Fruit fly (Drosophila melanogaster): ENCODE results near the gene CG8136.
A peak's percentile ranks its signal among the peaks of the same experiment; 100 is the strongest.

The CG8136 gene

dm6 chr3R:8721071-8721470 is at the start of gene CG8136:
CG8136 (plus strand) TSS chr3R:8721371.
- TF ChIP-seq lz (GFP tag; optimal IDR thresholded peaks at IDR 0.05) (no peak), CG11762 (GFP tag; optimal IDR thresholded peaks at IDR 0.05; ENCODE audit: insufficient read depth) (no peak), Hr39 (GFP tag; optimal IDR thresholded peaks at IDR 0.05) (no peak), Sox102F (GFP tag; optimal IDR thresholded peaks at IDR 0.05) (no peak), eg (GFP tag; IDR thresholded peaks at IDR 0.05) (no peak), Met (GFP tag; optimal IDR thresholded peaks at IDR 0.05) (no peak), fd85E (GFP tag; optimal IDR thresholded peaks at IDR 0.05) (no peak), ss (GFP tag; optimal IDR thresholded peaks at IDR 0.05) (no peak), CG6808 (GFP tag; optimal IDR thresholded peaks at IDR 0.05) (no peak), Sox15 (GFP tag; optimal IDR thresholded peaks at IDR 0.05) (no peak), fkh (GFP tag; optimal IDR thresholded peaks at IDR 0.05) (no peak), CG32006 (GFP tag; optimal IDR thresholded peaks at IDR 0.05) (no peak), CG15336 (GFP tag; IDR thresholded peaks at IDR 0.05) (no peak), fd59A (GFP tag; optimal IDR thresholded peaks at IDR 0.05) (no peak), Eip75B (GFP tag; optimal IDR thresholded peaks at IDR 0.05) (no peak), CG11294 (GFP tag; IDR thresholded peaks at IDR 0.05) (no peak), Smox (GFP tag; optimal IDR thresholded peaks at IDR 0.05) (no peak), CG6792 (GFP tag; optimal IDR thresholded peaks at IDR 0.05) (no peak), Hr4 (GFP tag; optimal IDR thresholded peaks at IDR 0.05) (no peak)

dm6 chr3R:8673803-8674234 is 47.4 kb upstream of the CG8136 start, which contains the start of gene mRpL19:
mRpL19 (plus strand) TSS chr3R:8674109.
- TF ChIP-seq lz (GFP tag; optimal IDR thresholded peaks at IDR 0.05) = no peak
- TF ChIP-seq Sox102F (GFP tag; optimal IDR thresholded peaks at IDR 0.05) = peak; percentile 1
- TF ChIP-seq Lpt (GFP tag; optimal IDR thresholded peaks at IDR 0.05) = no peak
- no peak for TF ChIP-seq CG11902 (GFP tag; optimal IDR thresholded peaks at IDR 0.05)
- TF ChIP-seq OdsH (GFP tag; optimal IDR thresholded peaks at IDR 0.05) = peak; percentile 13
- peak; percentile 31 for TF ChIP-seq esn (GFP tag; optimal IDR thresholded peaks at IDR 0.05)
- TF ChIP-seq Hr4 (GFP tag; optimal IDR thresholded peaks at IDR 0.05) = peak; percentile 9
- TF ChIP-seq Ets21C (GFP tag; optimal IDR thresholded peaks at IDR 0.05) = no peak
- TF ChIP-seq fkh (GFP tag; optimal IDR thresholded peaks at IDR 0.05) = no peak
- TF ChIP-seq Smox (GFP tag; optimal IDR thresholded peaks at IDR 0.05) = peak; percentile 30
- TF ChIP-seq CG7368 (GFP tag; optimal IDR thresholded peaks at IDR 0.05) = no peak
- TF ChIP-seq CG3032 (tag; optimal IDR thresholded peaks at IDR 0.05) = peak; percentile 46
- TF ChIP-seq CG6808 (GFP tag; optimal IDR thresholded peaks at IDR 0.05) = no peak
- no peak for TF ChIP-seq CG10669 (GFP tag; optimal IDR thresholded peaks at IDR 0.05)
- no peak for TF ChIP-seq svp (GFP tag)
- TF ChIP-seq vri (GFP tag; optimal IDR thresholded peaks at IDR 0.05) = no peak
- no peak for TF ChIP-seq CG6276 (GFP tag; optimal IDR thresholded peaks at IDR 0.05)
- peak; percentile 1 for TF ChIP-seq Eip75B (GFP tag; optimal IDR thresholded peaks at IDR 0.05)
- TF ChIP-seq CG15336 (GFP tag; IDR thresholded peaks at IDR 0.05) = peak; percentile 10; the same call in 1 of the 2 replicates
- no peak for TF ChIP-seq CG8119 (GFP tag; IDR thresholded peaks at IDR 0.05)
- TF ChIP-seq Hr39 (GFP tag; optimal IDR thresholded peaks at IDR 0.05) = no peak
- no peak for TF ChIP-seq Sox15 (GFP tag; optimal IDR thresholded peaks at IDR 0.05)
- TF ChIP-seq CG31627 (GFP tag; optimal IDR thresholded peaks at IDR 0.05) = no peak
- TF ChIP-seq salr (GFP tag; optimal IDR thresholded peaks at IDR 0.05) = no peak
- TF ChIP-seq Sox14 (GFP tag; optimal IDR thresholded peaks at IDR 0.05) = peak; percentile 9
- no peak for TF ChIP-seq CG8632 (GFP tag; optimal IDR thresholded peaks at IDR 0.05)
- no peak for TF ChIP-seq CG11762 (GFP tag; optimal IDR thresholded peaks at IDR 0.05; ENCODE audit: insufficient read depth)
- peak; percentile 85 for TF ChIP-seq Eip78C (GFP tag)
- no peak for TF ChIP-seq CG1621 (tag; optimal IDR thresholded peaks at IDR 0.05)
- no peak for TF ChIP-seq CG10631 (GFP tag; optimal IDR thresholded peaks at IDR 0.05)
- TF ChIP-seq CG3919 (GFP tag; optimal IDR thresholded peaks at IDR 0.05) = no peak
- peak; percentile 6 for TF ChIP-seq Met (GFP tag; optimal IDR thresholded peaks at IDR 0.05)
- peak; percentile 30 for TF ChIP-seq Ets96B (tag; optimal IDR thresholded peaks at IDR 0.05)
- TF ChIP-seq Blimp-1 (GFP tag; optimal IDR thresholded peaks at IDR 0.05) = no peak
- no peak; the same call in 2 of the 3 replicates for TF ChIP-seq eg (GFP tag; IDR thresholded peaks at IDR 0.05)
- no peak for TF ChIP-seq pdm3 (GFP tag; optimal IDR thresholded peaks at IDR 0.05)
- TF ChIP-seq CG6854 (GFP tag; optimal IDR thresholded peaks at IDR 0.05) = no peak
- TF ChIP-seq CG8319 (GFP tag; optimal IDR thresholded peaks at IDR 0.05) = no peak
- TF ChIP-seq fd59A (GFP tag; optimal IDR thresholded peaks at IDR 0.05) = no peak
- no peak for TF ChIP-seq CG32006 (GFP tag; optimal IDR thresholded peaks at IDR 0.05)
- no peak for TF ChIP-seq spab (GFP tag; optimal IDR thresholded peaks at IDR 0.05)
- TF ChIP-seq CG16779 (tag; optimal IDR thresholded peaks at IDR 0.05) = no peak
- TF ChIP-seq Hr38 (GFP tag; optimal IDR thresholded peaks at IDR 0.05) = no peak
- TF ChIP-seq acj6 (GFP tag; optimal IDR thresholded peaks at IDR 0.05) = no peak
